Worm (Caenorhabditis elegans) whole organism, L2 larva: ENCODE measurements around the gene F25E2.2.

Source experiments
- C34F6.9 ChIP-seq: fragments of 150-350 bp; optimal IDR thresholded peaks from 2 replicates; lab custom pipeline; 2014; ENCODE audit warnings: missing biosample characterization, missing genetic modification characterization
- ama-1 ChIP-seq: fragments of 150-350 bp; optimal IDR thresholded peaks from 2 replicates; lab custom pipeline; 2018; ENCODE audit warnings: inconsistent platforms
- dmd-4 ChIP-seq: sonication (generic microtip); optimal IDR thresholded peaks from 2 replicates; lab custom pipeline; 2017; ENCODE audit warnings: missing biosample characterization, missing genetic modification characterization
- egl-27 ChIP-seq: sonication (generic microtip); optimal IDR thresholded peaks from 3 replicates; lab custom pipeline; 2017; ENCODE audit warnings: missing biosample characterization, missing genetic modification reagents, missing genetic modification characterization
- elt-1 ChIP-seq: fragments of 150-350 bp; optimal IDR thresholded peaks from 2 replicates; lab custom pipeline; 2014; ENCODE audit warnings: missing biosample characterization, missing genetic modification characterization
- elt-3 ChIP-seq: sonication (generic microtip); optimal IDR thresholded peaks from 2 replicates; lab custom pipeline; 2017; ENCODE audit warnings: missing biosample characterization, missing genetic modification characterization
- mdl-1 ChIP-seq, 2 experiments: fragments of 150-350 bp in 1 of 2; sonication (generic microtip) in 1 of 2; optimal IDR thresholded peaks; 2 replicates each; lab custom pipeline; 2017; ENCODE audit warnings: missing biosample characterization in 2 of 2, missing genetic modification characterization in 2 of 2
- nhr-25 ChIP-seq: fragments of 150-350 bp; sonication (generic microtip); optimal IDR thresholded peaks from 3 replicates; lab custom pipeline; 2014; ENCODE audit warnings: missing biosample characterization, missing genetic modification characterization
- snpc-4 ChIP-seq: fragments of 150-350 bp; optimal IDR thresholded peaks from 2 replicates; lab custom pipeline; 2014; ENCODE audit warnings: missing biosample characterization, missing genetic modification characterization
- unc-39 ChIP-seq: fragments of 150-350 bp; optimal IDR thresholded peaks from 2 replicates; lab custom pipeline; 2014; ENCODE audit warnings: missing biosample characterization, missing genetic modification characterization
- zag-1 ChIP-seq: fragments of 150-350 bp; optimal IDR thresholded peaks from 2 replicates; lab custom pipeline; 2014; ENCODE audit warnings: missing biosample characterization, missing genetic modification characterization
- ztf-11 ChIP-seq: sonication (generic microtip); optimal IDR thresholded peaks from 2 replicates; lab custom pipeline; 2017; ENCODE audit warnings: missing biosample characterization, missing genetic modification characterization

DNA sequence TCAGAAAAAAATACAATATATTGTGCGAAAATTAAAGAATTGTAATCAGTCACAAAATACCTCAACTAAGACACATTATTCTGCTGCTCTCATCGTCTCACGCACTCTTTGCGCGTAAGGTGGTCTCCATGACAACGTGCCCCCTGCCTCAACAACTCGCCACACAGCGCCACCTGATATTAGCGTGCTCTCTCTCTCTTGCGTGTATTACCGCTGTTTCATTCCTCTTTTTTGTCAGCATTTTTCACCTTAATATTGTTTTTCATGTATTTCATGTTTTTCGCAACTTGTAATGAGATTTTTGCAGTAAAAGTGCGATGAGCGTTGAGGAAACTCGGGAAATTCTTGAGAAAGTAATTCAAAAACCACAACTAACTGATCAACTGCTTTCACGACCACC lies 47.1 kb downstream of the F25E2.2 start, which contains the start of gene dyf-11:
- TF ChIP-seq snpc-4 (tag; lab: Kevin White, UChicago) (no peak), mdl-1 (tag; optimal IDR thresholded peaks at IDR 0.05; lab: Kevin White, UChicago) (no peak), dmd-4 (no peak), elt-1 (tag; lab: Kevin White, UChicago) (no peak), ztf-11 (tag; lab: Kevin White, UChicago) (no peak), nhr-25 (tag; lab: Kevin White, UChicago) (no peak), elt-3 (tag; lab: Kevin White, UChicago) (no peak), unc-39 (tag; lab: Kevin White, UChicago) (no peak), ama-1 (lab: Kevin White, UChicago) (no peak), C34F6.9 (tag; lab: Kevin White, UChicago) (no peak), zag-1 (tag; lab: Kevin White, UChicago) (no peak), egl-27 (tag; lab: Kevin White, UChicago) (no peak)
